Fruit fly (Drosophila melanogaster) whole organism, embryonic: ENCODE results near the gene CAHbeta.

Experiments
- Abd-B ChIP-seq: fragments of 200-800 bp; sonication (Bioruptor generic); optimal IDR thresholded peaks from 2 replicates; lab custom pipeline; 2018; ENCODE audit warnings: missing biosample characterization, mild to moderate bottlenecking, missing genetic modification characterization, moderate library complexity
- Bgb ChIP-seq: fragments of 200-800 bp; sonication (Bioruptor generic); IDR thresholded peaks from 2 replicates; pipeline ENCODE4 v1.3.6; 2022; ENCODE audit warnings: missing biosample characterization, missing genetic modification characterization; ENCODE audit not compliant: partially characterized antibody
- CG10543 ChIP-seq: fragments of 200-800 bp; sonication (Bioruptor generic); optimal IDR thresholded peaks from 3 replicates; lab custom pipeline; 2017; ENCODE audit warnings: missing biosample characterization, mild to moderate bottlenecking, missing genetic modification characterization, moderate library complexity
- CG11723 ChIP-seq: fragments of 200-800 bp; sonication (Bioruptor generic); optimal IDR thresholded peaks from 2 replicates; lab custom pipeline; 2017; ENCODE audit warnings: missing biosample characterization, mild to moderate bottlenecking, missing genetic modification characterization
- CG13624 ChIP-seq: fragments of 200-800 bp; sonication (Bioruptor generic); optimal IDR thresholded peaks from 2 replicates; lab custom pipeline; 2016; ENCODE audit warnings: missing biosample characterization, missing genetic modification characterization
- CG14441 ChIP-seq: fragments of 200-800 bp; sonication (Bioruptor generic); IDR thresholded peaks from 2 replicates; pipeline ENCODE4 v1.3.6; 2022; ENCODE audit warnings: missing biosample characterization, missing genetic modification characterization
- CG15514 ChIP-seq: fragments of 200-800 bp; sonication (Bioruptor generic); optimal IDR thresholded peaks from 3 replicates; lab custom pipeline; 2017; ENCODE audit warnings: missing biosample characterization, missing genetic modification characterization, mild to moderate bottlenecking, moderate library complexity, missing genetic modification reagents
- CG1647 ChIP-seq: fragments of 200-800 bp; sonication (Bioruptor generic); optimal IDR thresholded peaks from 3 replicates; lab custom pipeline; 2016; ENCODE audit warnings: missing biosample characterization, missing genetic modification characterization
- CG16813 ChIP-seq: fragments of 200-800 bp; sonication (Bioruptor generic); IDR thresholded peaks from 3 replicates; pipeline ENCODE4 v1.3.6; 2022; ENCODE audit warnings: missing biosample characterization, missing genetic modification characterization; ENCODE audit not compliant: partially characterized antibody
- CG17186 ChIP-seq: fragments of 200-800 bp; sonication (Bioruptor generic); optimal IDR thresholded peaks from 3 replicates; lab custom pipeline; 2017; ENCODE audit warnings: missing biosample characterization, missing genetic modification reagents, missing genetic modification characterization
- CG17568 ChIP-seq: fragments of 200-800 bp; sonication (Bioruptor generic); optimal IDR thresholded peaks from 2 replicates; lab custom pipeline; 2018; ENCODE audit warnings: missing biosample characterization, mild to moderate bottlenecking, missing genetic modification characterization, moderate library complexity
- CG2120 ChIP-seq: fragments of 200-800 bp; sonication (Bioruptor generic); optimal IDR thresholded peaks from 3 replicates; lab custom pipeline; 2016; ENCODE audit warnings: missing biosample characterization, missing genetic modification characterization
- CG34376 ChIP-seq: fragments of 200-800 bp; sonication (Bioruptor generic); optimal IDR thresholded peaks from 2 replicates; lab custom pipeline; 2018; ENCODE audit warnings: missing biosample characterization, mild to moderate bottlenecking, missing genetic modification characterization
- CG34422 ChIP-seq: fragments of 200-800 bp; sonication (Bioruptor generic); IDR thresholded peaks from 3 replicates; pipeline ENCODE4 v1.3.6; 2022; ENCODE audit warnings: missing biosample characterization, missing genetic modification characterization
- CG7271 ChIP-seq: fragments of 200-800 bp; sonication (Bioruptor generic); optimal IDR thresholded peaks from 2 replicates; lab custom pipeline; 2018; ENCODE audit warnings: missing biosample characterization, mild to moderate bottlenecking, missing genetic modification characterization, moderate library complexity
- D19A ChIP-seq: fragments of 200-800 bp; optimal IDR thresholded peaks from 3 replicates; lab custom pipeline; 2019; ENCODE audit warnings: missing biosample characterization, mild to moderate bottlenecking, missing genetic modification characterization, moderate library complexity
- Ets97D ChIP-seq: fragments of 200-800 bp; sonication (Bioruptor generic); optimal IDR thresholded peaks from 3 replicates; lab custom pipeline; 2016; ENCODE audit warnings: missing biosample characterization, missing genetic modification characterization
- HLH4C ChIP-seq: fragments of 200-800 bp; sonication (Bioruptor generic); IDR thresholded peaks from 3 replicates; pipeline ENCODE4 v1.3.6; 2022; ENCODE audit warnings: missing biosample characterization, missing genetic modification characterization; ENCODE audit not compliant: partially characterized antibody
- Lhr ChIP-seq: fragments of 200-800 bp; sonication (Bioruptor generic); optimal IDR thresholded peaks from 3 replicates; lab custom pipeline; 2017; ENCODE audit warnings: mild to moderate bottlenecking, missing biosample characterization, missing genetic modification reagents, missing genetic modification characterization
- Med ChIP-seq: fragments of 200-800 bp; sonication (Bioruptor generic); peaks from one replicate; lab custom pipeline; 2016; ENCODE audit warnings: missing biosample characterization, missing genetic modification characterization, mild to moderate bottlenecking, inconsistent platforms, moderate library complexity
- Neu2 ChIP-seq: fragments of 200-800 bp; sonication (Bioruptor generic); optimal IDR thresholded peaks from 3 replicates; lab custom pipeline; 2016; ENCODE audit warnings: missing biosample characterization, missing genetic modification characterization, borderline replicate concordance
- Poxn ChIP-seq: fragments of 200-800 bp; sonication (Bioruptor generic); IDR thresholded peaks from 2 replicates; pipeline ENCODE4 v1.3.6; 2022; ENCODE audit warnings: missing biosample characterization, missing genetic modification characterization
- Ravus ChIP-seq: fragments of 200-800 bp; sonication (Bioruptor generic); IDR thresholded peaks from 2 replicates; pipeline ENCODE4 v1.3.6; 2022; ENCODE audit warnings: missing biosample characterization, missing genetic modification characterization
- Rfx ChIP-seq: fragments of 200-800 bp; sonication (Bioruptor generic); IDR thresholded peaks from 2 replicates; pipeline ENCODE4 v1.3.6; 2022; ENCODE audit warnings: missing biosample characterization, missing genetic modification characterization
- Scr ChIP-seq: fragments of 200-800 bp; sonication (Bioruptor generic); IDR thresholded peaks from 2 replicates; pipeline ENCODE4 v1.3.6; 2022; ENCODE audit warnings: missing biosample characterization, missing genetic modification characterization; ENCODE audit not compliant: partially characterized antibody
- YL-1 ChIP-seq: fragments of 200-800 bp; sonication (Bioruptor generic); optimal IDR thresholded peaks from 3 replicates; lab custom pipeline; 2017; ENCODE audit warnings: missing biosample characterization, mild to moderate bottlenecking, missing genetic modification characterization
- amos ChIP-seq: fragments of 200-800 bp; sonication (Bioruptor generic); IDR thresholded peaks from 2 replicates; pipeline ENCODE4 v1.3.6; 2022; ENCODE audit warnings: missing biosample characterization, missing genetic modification characterization; ENCODE audit not compliant: partially characterized antibody
- bbx ChIP-seq: fragments of 200-800 bp; sonication (Bioruptor generic); IDR thresholded peaks from 2 replicates; pipeline ENCODE4 v1.3.6; 2022; ENCODE audit warnings: missing biosample characterization, missing genetic modification characterization; ENCODE audit not compliant: partially characterized antibody
- cg ChIP-seq: fragments of 200-800 bp; sonication (Bioruptor generic); optimal IDR thresholded peaks from 3 replicates; lab custom pipeline; 2019; ENCODE audit warnings: missing biosample characterization, mild to moderate bottlenecking, missing genetic modification characterization, moderate library complexity
- ewg ChIP-seq: fragments of 200-800 bp; sonication (Bioruptor generic); optimal IDR thresholded peaks from 3 replicates; lab custom pipeline; 2017; ENCODE audit warnings: mild to moderate bottlenecking, missing biosample characterization, missing genetic modification reagents, missing genetic modification characterization
- gcm2 ChIP-seq: fragments of 200-800 bp; sonication (Bioruptor generic); optimal IDR thresholded peaks from 2 replicates; lab custom pipeline; 2016; ENCODE audit warnings: missing biosample characterization, missing genetic modification characterization
- kni ChIP-seq: fragments of 200-800 bp; sonication (Bioruptor generic); optimal IDR thresholded peaks from 3 replicates; lab custom pipeline; 2017; ENCODE audit warnings: mild to moderate bottlenecking, missing biosample characterization, missing genetic modification reagents, missing genetic modification characterization
- knrl ChIP-seq: fragments of 200-800 bp; sonication (Bioruptor generic); IDR thresholded peaks from 3 replicates; pipeline ENCODE4 v1.3.6; 2022; ENCODE audit warnings: missing biosample characterization, missing genetic modification characterization; ENCODE audit not compliant: partially characterized antibody
- mld ChIP-seq: fragments of 200-800 bp; sonication (Bioruptor generic); IDR thresholded peaks from 3 replicates; pipeline ENCODE4 v1.3.6; 2022; ENCODE audit warnings: missing biosample characterization, missing genetic modification characterization; ENCODE audit not compliant: partially characterized antibody
- nerfin-2 ChIP-seq: fragments of 200-800 bp; sonication (Bioruptor generic); IDR thresholded peaks from 2 replicates; pipeline ENCODE4 v1.3.6; 2022; ENCODE audit warnings: missing biosample characterization, missing genetic modification characterization; ENCODE audit not compliant: partially characterized antibody
- nom ChIP-seq: fragments of 200-800 bp; sonication (Bioruptor generic); optimal IDR thresholded peaks from 2 replicates; lab custom pipeline; 2017; ENCODE audit warnings: missing biosample characterization, missing genetic modification characterization, mild to moderate bottlenecking, moderate library complexity, missing genetic modification reagents
- oc ChIP-seq: fragments of 200-800 bp; sonication (Bioruptor generic); optimal IDR thresholded peaks from 2 replicates; lab custom pipeline; 2018; ENCODE audit warnings: missing biosample characterization, mild to moderate bottlenecking, missing genetic modification characterization, moderate library complexity
- pita ChIP-seq: fragments of 200-800 bp; sonication (Bioruptor generic); optimal IDR thresholded peaks from 2 replicates; lab custom pipeline; 2017; ENCODE audit warnings: missing biosample characterization, mild to moderate bottlenecking, missing genetic modification characterization
- rib ChIP-seq: fragments of 200-800 bp; sonication (Bioruptor generic); IDR thresholded peaks from 2 replicates; pipeline ENCODE4 v1.3.6; 2022; ENCODE audit warnings: missing biosample characterization, missing genetic modification characterization
- sob ChIP-seq: fragments of 200-800 bp; sonication (Bioruptor generic); IDR thresholded peaks from 2 replicates; pipeline ENCODE4 v1.3.6; 2022; ENCODE audit warnings: missing biosample characterization, missing genetic modification characterization
- tll ChIP-seq, 2 experiments: fragments of 200-800 bp in 1 of 2; fragments of >200 bp in 1 of 2; sonication (Bioruptor generic) in 1 of 2; optimal IDR thresholded peaks; 2 replicates each; lab custom pipeline; 2017 to 2019; ENCODE audit warnings: missing biosample characterization in 2 of 2, missing genetic modification characterization in 2 of 2, mild to moderate bottlenecking in 1 of 2, moderate library complexity in 1 of 2
- tna ChIP-seq: fragments of 200-800 bp; sonication (Bioruptor generic); IDR thresholded peaks from 2 replicates; pipeline ENCODE4 v1.3.6; 2022; ENCODE audit warnings: missing biosample characterization, missing genetic modification characterization; ENCODE audit not compliant: partially characterized antibody
- trem ChIP-seq: fragments of 200-800 bp; optimal IDR thresholded peaks from 3 replicates; lab custom pipeline; 2019; ENCODE audit warnings: missing biosample characterization, mild to moderate bottlenecking, missing genetic modification characterization, moderate library complexity
- unc-4 ChIP-seq: fragments of 200-800 bp; sonication (Bioruptor generic); IDR thresholded peaks from 2 replicates; pipeline ENCODE4 v1.3.6; 2022; ENCODE audit warnings: missing biosample characterization, missing genetic modification characterization; ENCODE audit not compliant: partially characterized antibody
- wek ChIP-seq: fragments of 200-800 bp; sonication (Bioruptor generic); optimal IDR thresholded peaks from 3 replicates; lab custom pipeline; 2018; ENCODE audit warnings: missing biosample characterization, mild to moderate bottlenecking, missing genetic modification characterization, moderate library complexity

The CAHbeta gene

DNA sequence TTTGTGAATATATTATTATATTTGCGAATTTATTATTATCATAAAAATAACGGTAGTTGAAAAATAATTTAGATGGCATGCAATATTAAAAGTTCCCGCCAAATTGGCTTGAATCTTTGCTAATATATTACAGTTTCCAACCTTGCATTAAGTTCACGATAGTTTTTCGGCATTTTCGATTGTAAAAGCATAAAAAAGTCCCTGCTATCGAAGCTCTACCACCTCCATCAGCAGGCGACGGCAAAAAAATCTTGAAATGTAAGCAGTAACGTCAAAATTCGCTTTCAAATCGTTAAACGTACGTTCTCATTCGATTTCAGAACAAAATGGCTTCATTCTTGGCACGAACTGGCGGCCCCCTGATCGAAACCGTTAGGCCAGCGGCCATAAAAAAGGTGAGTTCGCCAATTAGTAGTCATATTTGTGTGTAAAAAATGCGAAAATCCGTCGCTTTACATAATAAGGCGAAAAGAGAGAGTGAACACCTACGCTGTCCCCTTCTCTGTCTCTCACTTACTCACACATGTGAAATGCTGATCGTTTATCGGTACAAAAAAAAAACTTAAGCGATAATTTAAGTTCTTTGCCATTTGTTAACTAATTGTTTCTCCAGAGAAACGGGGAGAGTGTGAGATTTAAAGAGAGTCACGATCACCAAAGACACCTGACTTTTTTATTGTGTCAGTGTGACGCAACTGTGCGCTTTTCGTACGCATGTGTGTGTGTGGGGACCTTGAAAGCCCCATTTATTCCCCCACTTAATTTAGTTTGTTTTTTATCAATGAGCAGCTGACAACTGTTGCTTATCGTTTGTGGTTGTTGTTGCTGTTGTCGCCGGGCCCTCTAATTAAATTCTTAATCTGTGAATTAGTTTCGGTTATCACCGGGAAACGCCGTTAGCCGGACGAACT lies 41.9 kb upstream of the CAHbeta start, which contains the start of gene ScsbetaA:
ScsbetaA (plus strand) TSS at position 231 of the 911 bp plus-strand sequence.
- TF ChIP-seq tll (GFP tag; optimal IDR thresholded peaks at IDR 0.05; lab: Kevin White, UChicago) (no peak), gcm2 (GFP tag; lab: Kevin White, UChicago) (no peak), unc-4 (GFP tag; lab: Robert Waterston, UW) (peak; percentile 85), bbx (peak; percentile 87), nom (GFP tag; lab: Kevin White, UChicago) (peak; percentile 34), CG1647 (GFP tag; lab: Kevin White, UChicago) (peak; percentile 0), CG15514 (peak; percentile 97), CG16813 (peak; percentile 73), D19A (tag; lab: Kevin White, UChicago) (no peak), sob (peak; percentile 37; the same call in 1 of the 2 replicates), mld (GFP tag; lab: Robert Waterston, UW) (peak; percentile 62; the same call in 2 of the 3 replicates), CG17186 (peak; percentile 4), rib (GFP tag; lab: Robert Waterston, UW) (peak; percentile 38; the same call in 1 of the 2 replicates), Ets97D (GFP tag; lab: Kevin White, UChicago) (peak; percentile 69), Scr (peak; percentile 80), pita (GFP tag; lab: Kevin White, UChicago) (peak; percentile 59), kni (GFP tag; lab: Kevin White, UChicago) (peak; percentile 2), wek (GFP tag; lab: Kevin White, UChicago) (no peak), Neu2 (GFP tag; lab: Kevin White, UChicago) (peak; percentile 94), CG34422 (peak; percentile 16; the same call in 1 of the 3 replicates), Abd-B (GFP tag; lab: Kevin White, UChicago) (peak; percentile 84), cg (GFP tag; lab: Kevin White, UChicago) (peak; percentile 81), ewg (GFP tag; lab: Kevin White, UChicago) (no peak), CG10543 (peak; percentile 55), CG14441 (GFP tag; lab: Robert Waterston, UW) (no peak), CG7271 (no peak), tna (GFP tag; lab: Robert Waterston, UW) (peak; percentile 66), Rfx (GFP tag; lab: Robert Waterston, UW) (peak; percentile 19; the same call in 1 of the 2 replicates), CG13624 (no peak), nerfin-2 (GFP tag; lab: Robert Waterston, UW) (peak; percentile 57; the same call in 1 of the 2 replicates), oc (tag; lab: Kevin White, UChicago) (no peak), Bgb (GFP tag; lab: Robert Waterston, UW) (peak; percentile 92), knrl (peak; percentile 83), Lhr (GFP tag; lab: Kevin White, UChicago) (peak; percentile 74), trem (tag; lab: Kevin White, UChicago) (peak; percentile 36), HLH4C (GFP tag; lab: Robert Waterston, UW) (peak; percentile 75), CG11723 (GFP tag; lab: Kevin White, UChicago) (no peak), amos (GFP tag; lab: Robert Waterston, UW) (peak; percentile 88; the same call in 1 of the 2 replicates), Poxn (no peak), Med (peak; percentile 75), CG17568 (GFP tag; lab: Kevin White, UChicago) (peak; percentile 13), Ravus (GFP tag; lab: Robert Waterston, UW) (no peak), YL-1 (GFP tag; lab: Kevin White, UChicago) (peak; percentile 67), CG34376 (peak; percentile 95), CG2120 (GFP tag; lab: Kevin White, UChicago) (peak; percentile 2)
